Fruit fly (Drosophila melanogaster) whole organism, wandering third instar larva: ENCODE measurements around the gene CG8132.

Source experiments
- Hr78 ChIP-seq: fragments of >200 bp; optimal IDR thresholded peaks from 2 replicates; lab custom pipeline; 2017; ENCODE audit warnings: missing biosample characterization, missing genetic modification characterization
- Jra ChIP-seq: sonication (Bioruptor generic); optimal IDR thresholded peaks from 2 replicates; lab custom pipeline; 2016; ENCODE audit warnings: missing biosample characterization, missing genetic modification characterization
- ey ChIP-seq: fragments of 200-800 bp; sonication (Bioruptor generic); optimal IDR thresholded peaks from 2 replicates; lab custom pipeline; 2016; ENCODE audit warnings: missing biosample characterization, missing genetic modification characterization
- foxo ChIP-seq, 2 experiments: fragments of 200-800 bp; sonication (Bioruptor generic); optimal IDR thresholded peaks; 2 replicates in 1 of 2; 3 replicates in 1 of 2; lab custom pipeline; 2016 to 2017; ENCODE audit warnings: missing biosample characterization in 2 of 2, missing genetic modification characterization in 2 of 2
- h ChIP-seq: fragments of 200-800 bp; sonication (Bioruptor generic); optimal IDR thresholded peaks from 3 replicates; lab custom pipeline; 2016; ENCODE audit warnings: missing biosample characterization, mild to moderate bottlenecking, missing genetic modification characterization
- jim ChIP-seq: fragments of 175-275, 200-325 bp; sonication (Bioruptor generic); optimal IDR thresholded peaks from 2 replicates; lab custom pipeline; 2016; ENCODE audit warnings: missing biosample characterization, mild to moderate bottlenecking, missing genetic modification characterization
- psq ChIP-seq: fragments of 200-800 bp; sonication (Bioruptor generic); optimal IDR thresholded peaks from 3 replicates; lab custom pipeline; 2017; ENCODE audit warnings: missing biosample characterization, mild to moderate bottlenecking, missing genetic modification characterization, moderate library complexity

dm6 chr3R:9385987-9386386 lies 15.3 kb upstream of the CG8132 start:
- no peak for TF ChIP-seq psq (GFP tag; lab: Kevin White, UChicago)
- no peak for TF ChIP-seq h (GFP tag; lab: Kevin White, UChicago)
- no peak for TF ChIP-seq Hr78 (GFP tag; lab: Kevin White, UChicago)
- TF ChIP-seq Jra (GFP tag; lab: Kevin White, UChicago): no peak
- TF ChIP-seq ey (GFP tag; lab: Kevin White, UChicago): no peak
- TF ChIP-seq jim (GFP tag; lab: Kevin White, UChicago): no peak
- TF ChIP-seq foxo (GFP tag; optimal IDR thresholded peaks at IDR 0.05; lab: Kevin White, UChicago): no peak
